Worm (Caenorhabditis elegans): ENCODE results near the gene trx-1.

The trx-1 gene

ce11 chrII:7778273-7778672, 24.9 kb upstream of the trx-1 start:
- TF ChIP-seq nhr-28 (tag; optimal IDR thresholded peaks at IDR 0.05), result no peak
- no peak for TF ChIP-seq ztf-4 (tag; optimal IDR thresholded peaks at IDR 0.05)
- TF ChIP-seq ama-1 (optimal IDR thresholded peaks at IDR 0.05), result no peak
- no peak for TF ChIP-seq nfya-1 (tag; optimal IDR thresholded peaks at IDR 0.05; ENCODE audit: insufficient read depth)
- TF ChIP-seq tbx-2 (tag; optimal IDR thresholded peaks at IDR 0.05), result no peak
- TF ChIP-seq ceh-9 (tag; optimal IDR thresholded peaks at IDR 0.05), result no peak
- TF ChIP-seq elt-3 (tag; optimal IDR thresholded peaks at IDR 0.05), result no peak
- no peak for TF ChIP-seq egl-5 (tag; optimal IDR thresholded peaks at IDR 0.05)
- no peak for TF ChIP-seq lin-39 (tag; optimal IDR thresholded peaks at IDR 0.05)
- TF ChIP-seq ztf-11 (tag; optimal IDR thresholded peaks at IDR 0.05), result no peak
- no peak for TF ChIP-seq ceh-82 (tag; optimal IDR thresholded peaks at IDR 0.05)
- no peak for TF ChIP-seq hmg-11 (tag; optimal IDR thresholded peaks at IDR 0.05)

- no peak for TF ChIP-seq aly-2 (tag; optimal IDR thresholded peaks at IDR 0.05)
- TF ChIP-seq nhr-67 (tag; optimal IDR thresholded peaks at IDR 0.05), result no peak
- TF ChIP-seq lin-39 (tag; optimal IDR thresholded peaks at IDR 0.05), result no peak
- no peak for TF ChIP-seq tbx-2 (tag; optimal IDR thresholded peaks at IDR 0.05)
- no peak for TF ChIP-seq lin-15B (tag; optimal IDR thresholded peaks at IDR 0.05)
- no peak for TF ChIP-seq nhr-77 (tag; optimal IDR thresholded peaks at IDR 0.05)
- no peak for TF ChIP-seq ceh-82 (tag; optimal IDR thresholded peaks at IDR 0.05)
- TF ChIP-seq pha-4 (tag; optimal IDR thresholded peaks at IDR 0.05), result peak; percentile 49
- no peak for TF ChIP-seq nhr-28 (tag; optimal IDR thresholded peaks at IDR 0.05)
- TF ChIP-seq hmg-11 (tag; optimal IDR thresholded peaks at IDR 0.05), result no peak
- TF ChIP-seq daf-12 (tag; optimal IDR thresholded peaks at IDR 0.05), result no peak
- TF ChIP-seq nhr-25 (tag; optimal IDR thresholded peaks at IDR 0.05), result no peak
- no peak for TF ChIP-seq nfya-1 (tag; optimal IDR thresholded peaks at IDR 0.05; ENCODE audit: insufficient read depth)
- peak; percentile 58 for TF ChIP-seq nhr-23 (tag; optimal IDR thresholded peaks at IDR 0.05)
- no peak for TF ChIP-seq ceh-16 (tag; optimal IDR thresholded peaks at IDR 0.05)
- no peak for TF ChIP-seq ZK546.5 (tag; optimal IDR thresholded peaks at IDR 0.05)
- TF ChIP-seq skn-1 (tag; optimal IDR thresholded peaks at IDR 0.05), result no peak
- TF ChIP-seq snpc-4 (tag; optimal IDR thresholded peaks at IDR 0.05), result no peak
- peak; percentile 70 for TF ChIP-seq pqm-1 (tag; optimal IDR thresholded peaks at IDR 0.05)
- no peak for TF ChIP-seq nhr-12 (tag; optimal IDR thresholded peaks at IDR 0.05)
- no peak for TF ChIP-seq nhr-76 (tag; optimal IDR thresholded peaks at IDR 0.05)
- no peak for TF ChIP-seq fkh-2 (tag; optimal IDR thresholded peaks at IDR 0.05)
- no peak for TF ChIP-seq nhr-11 (tag; optimal IDR thresholded peaks at IDR 0.05)
- no peak for TF ChIP-seq eor-1 (tag; optimal IDR thresholded peaks at IDR 0.05)
- no peak for TF ChIP-seq fos-1 (tag; optimal IDR thresholded peaks at IDR 0.05)
- TF ChIP-seq elt-3 (tag; optimal IDR thresholded peaks at IDR 0.05), result peak in 2 of 3 experiments; percentile 36 to 87
- TF ChIP-seq elt-1 (tag; optimal IDR thresholded peaks at IDR 0.05), result no peak
- TF ChIP-seq nhr-43 (tag; optimal IDR thresholded peaks at IDR 0.05; ENCODE audit: poor library complexity, severe bottlenecking), result peak; percentile 40
- TF ChIP-seq egl-27 (tag; optimal IDR thresholded peaks at IDR 0.05), result peak; percentile 5
- TF ChIP-seq fkh-10 (GFP tag; optimal IDR thresholded peaks at IDR 0.05), result no peak
- TF ChIP-seq nhr-237 (tag; optimal IDR thresholded peaks at IDR 0.05), result no peak
- peak; percentile 94 for TF ChIP-seq elt-2 (tag; optimal IDR thresholded peaks at IDR 0.05)
- no peak for TF ChIP-seq zag-1 (tag; optimal IDR thresholded peaks at IDR 0.05)
- TF ChIP-seq R02D3.7 (tag; optimal IDR thresholded peaks at IDR 0.05), result no peak
- no peak for TF ChIP-seq sea-2 (GFP tag; optimal IDR thresholded peaks at IDR 0.05)
- no peak for TF ChIP-seq lsy-12 (tag; optimal IDR thresholded peaks at IDR 0.05)
- TF ChIP-seq ztf-4 (tag; optimal IDR thresholded peaks at IDR 0.05), result no peak
- no peak for TF ChIP-seq mdl-1 (tag; optimal IDR thresholded peaks at IDR 0.05)
- no peak for TF ChIP-seq ceh-9 (tag; optimal IDR thresholded peaks at IDR 0.05)
- TF ChIP-seq egl-5 (tag; optimal IDR thresholded peaks at IDR 0.05), result no peak
- TF ChIP-seq ztf-11 (tag; optimal IDR thresholded peaks at IDR 0.05), result no peak
- no peak for TF ChIP-seq unc-62 (GFP tag; optimal IDR thresholded peaks at IDR 0.05)
- TF ChIP-seq unc-39 (tag; optimal IDR thresholded peaks at IDR 0.05), result no peak
- TF ChIP-seq ceh-28 (tag; optimal IDR thresholded peaks at IDR 0.05), result no peak
- no peak for TF ChIP-seq jun-1 (tag; optimal IDR thresholded peaks at IDR 0.05)
- TF ChIP-seq mml-1 (tag; optimal IDR thresholded peaks at IDR 0.05), result no peak
- TF ChIP-seq ama-1 (optimal IDR thresholded peaks at IDR 0.05), result peak; percentile 45
These were observed 24.0 kb upstream of the trx-1 start, which contains the start of gene mthf-1 for ce11 chrII:7777320-7777978. Gene mthf-1 (minus strand): TSS chrII:7777823.

Data from whole organism, L3 larva.